Fruit fly (Drosophila melanogaster) whole organism, embryonic: ENCODE measurements around the gene CecB.

Experiments used
- Abd-B ChIP-seq: fragments of 200-800 bp; sonication (Bioruptor generic); optimal IDR thresholded peaks from 2 replicates; lab custom pipeline; 2018; ENCODE audit warnings: missing biosample characterization, mild to moderate bottlenecking, missing genetic modification characterization, moderate library complexity
- BEAF-32 ChIP-seq: fragments of 200-800 bp; sonication (Bioruptor generic); optimal IDR thresholded peaks from 3 replicates; lab custom pipeline; 2017; ENCODE audit warnings: missing biosample characterization, missing genetic modification characterization, mild to moderate bottlenecking, moderate library complexity, missing genetic modification reagents
- CG10209 ChIP-seq: fragments of 200-800 bp; sonication (Bioruptor generic); optimal IDR thresholded peaks from 3 replicates; lab custom pipeline; 2017; ENCODE audit warnings: missing biosample characterization, mild to moderate bottlenecking, missing genetic modification characterization, missing genetic modification reagents
- CG1024 ChIP-seq: fragments of 200-800 bp; sonication (Bioruptor generic); IDR thresholded peaks from 2 replicates; pipeline ENCODE4 v1.3.6; 2022; ENCODE audit warnings: missing biosample characterization, missing genetic modification characterization
- CG10267 ChIP-seq: fragments of 200-800 bp; sonication (Bioruptor generic); optimal IDR thresholded peaks from 2 replicates; lab custom pipeline; 2018; ENCODE audit warnings: missing biosample characterization, mild to moderate bottlenecking, missing genetic modification characterization, moderate library complexity
- CG10321 ChIP-seq: fragments of 200-800 bp; sonication (Bioruptor generic); IDR thresholded peaks from 2 replicates; pipeline ENCODE4 v1.3.6; 2022; ENCODE audit warnings: missing biosample characterization, missing genetic modification characterization
- CG13287 ChIP-seq: fragments of 200-800 bp; sonication (Bioruptor generic); IDR thresholded peaks from 2 replicates; pipeline ENCODE4 v1.3.6; 2022; ENCODE audit warnings: missing biosample characterization, missing genetic modification characterization; ENCODE audit not compliant: partially characterized antibody
- CG13296 ChIP-seq: fragments of 200-800 bp; sonication (Bioruptor generic); optimal IDR thresholded peaks from 3 replicates; lab custom pipeline; 2018; ENCODE audit warnings: missing biosample characterization, mild to moderate bottlenecking, missing genetic modification characterization
- CG13775 ChIP-seq: fragments of 200-800 bp; sonication (Bioruptor generic); optimal IDR thresholded peaks from 3 replicates; lab custom pipeline; 2017; ENCODE audit warnings: missing biosample characterization, mild to moderate bottlenecking, missing genetic modification characterization
- CG15269 ChIP-seq: fragments of 200-800 bp; sonication (Bioruptor generic); optimal IDR thresholded peaks from 2 replicates; lab custom pipeline; 2018; ENCODE audit warnings: missing biosample characterization, mild to moderate bottlenecking, missing genetic modification characterization, moderate library complexity
- CG15601 ChIP-seq: fragments of 200-800 bp; sonication (Bioruptor generic); optimal IDR thresholded peaks from 3 replicates; lab custom pipeline; 2019; ENCODE audit warnings: missing biosample characterization, mild to moderate bottlenecking, missing genetic modification characterization, moderate library complexity
- CG1647 ChIP-seq: fragments of 200-800 bp; sonication (Bioruptor generic); optimal IDR thresholded peaks from 3 replicates; lab custom pipeline; 2016; ENCODE audit warnings: missing biosample characterization, missing genetic modification characterization
- CG16813 ChIP-seq: fragments of 200-800 bp; sonication (Bioruptor generic); IDR thresholded peaks from 3 replicates; pipeline ENCODE4 v1.3.6; 2022; ENCODE audit warnings: missing biosample characterization, missing genetic modification characterization; ENCODE audit not compliant: partially characterized antibody
- CG17186 ChIP-seq: fragments of 200-800 bp; sonication (Bioruptor generic); optimal IDR thresholded peaks from 3 replicates; lab custom pipeline; 2017; ENCODE audit warnings: missing biosample characterization, missing genetic modification reagents, missing genetic modification characterization
- CG17328 ChIP-seq: fragments of 200-800 bp; sonication (Bioruptor generic); IDR thresholded peaks from 2 replicates; pipeline ENCODE4 v1.3.6; 2022; ENCODE audit warnings: missing biosample characterization, missing genetic modification characterization
- CG2712 ChIP-seq: fragments of 200-800 bp; optimal IDR thresholded peaks from 3 replicates; lab custom pipeline; 2019; ENCODE audit warnings: missing biosample characterization, mild to moderate bottlenecking, missing genetic modification characterization, moderate library complexity
- CG2889 ChIP-seq: fragments of 200-800 bp; sonication (Bioruptor generic); IDR thresholded peaks from 3 replicates; pipeline ENCODE4 v1.3.6; 2022; ENCODE audit warnings: missing biosample characterization, missing genetic modification characterization
- CG32772 ChIP-seq: fragments of 200-800 bp; sonication (Bioruptor generic); IDR thresholded peaks from 2 replicates; pipeline ENCODE4 v1.3.6; 2022; ENCODE audit warnings: missing biosample characterization, missing genetic modification characterization
- CG3838 ChIP-seq: fragments of 200-800 bp; sonication (Bioruptor generic); optimal IDR thresholded peaks from 3 replicates; lab custom pipeline; 2016; ENCODE audit warnings: missing biosample characterization, missing genetic modification characterization
- CG4617 ChIP-seq: fragments of 200-800 bp; sonication (Bioruptor generic); optimal IDR thresholded peaks from 3 replicates; lab custom pipeline; 2016; ENCODE audit warnings: missing biosample characterization, missing genetic modification characterization, borderline replicate concordance
- CG4707 ChIP-seq: fragments of 200-800 bp; sonication (Bioruptor generic); optimal IDR thresholded peaks from 2 replicates; lab custom pipeline; 2018; ENCODE audit warnings: missing biosample characterization, mild to moderate bottlenecking, missing genetic modification characterization, moderate library complexity
- CG8765 ChIP-seq: fragments of 200-800 bp; sonication (Bioruptor generic); IDR thresholded peaks from 2 replicates; pipeline ENCODE4 v1.3.6; 2022; ENCODE audit warnings: missing biosample characterization, missing genetic modification characterization
- CG9727 ChIP-seq: fragments of 200-800 bp; sonication (Bioruptor generic); optimal IDR thresholded peaks from 3 replicates; lab custom pipeline; 2017; ENCODE audit warnings: missing biosample characterization, mild to moderate bottlenecking, missing genetic modification characterization
- CG9932 ChIP-seq: fragments of 200-800 bp; sonication (Bioruptor generic); IDR thresholded peaks from 2 replicates; pipeline ENCODE4 v1.3.6; 2022; ENCODE audit warnings: missing biosample characterization, missing genetic modification characterization
- CHES-1-like ChIP-seq: fragments of 200-800 bp; sonication (Bioruptor generic); optimal IDR thresholded peaks from 2 replicates; lab custom pipeline; 2016; ENCODE audit warnings: missing biosample characterization, missing genetic modification characterization
- Camta ChIP-seq: fragments of 200-800 bp; sonication (Bioruptor generic); optimal IDR thresholded peaks from 2 replicates; lab custom pipeline; 2016; ENCODE audit warnings: missing biosample characterization, missing genetic modification characterization
- D ChIP-seq, 2 experiments: fragments of 200-800 bp in 1 of 2; fragments of >200 bp in 1 of 2; sonication (Bioruptor generic) in 1 of 2; optimal IDR thresholded peaks; 2 replicates in 1 of 2; 3 replicates in 1 of 2; lab custom pipeline; 2017; ENCODE audit warnings: mild to moderate bottlenecking in 1 of 2, missing biosample characterization in 1 of 2, missing genetic modification characterization in 1 of 2, missing genetic modification reagents in 1 of 2
- Fer2 ChIP-seq: fragments of 200-800 bp; sonication (Bioruptor generic); optimal IDR thresholded peaks from 2 replicates; lab custom pipeline; 2018; ENCODE audit warnings: missing biosample characterization, mild to moderate bottlenecking, missing genetic modification characterization, moderate library complexity
- Hr3 ChIP-seq: fragments of 200-800 bp; sonication (Bioruptor generic); optimal IDR thresholded peaks from 3 replicates; lab custom pipeline; 2016; ENCODE audit warnings: missing biosample characterization, missing genetic modification characterization
- Rfx ChIP-seq: fragments of 200-800 bp; sonication (Bioruptor generic); IDR thresholded peaks from 2 replicates; pipeline ENCODE4 v1.3.6; 2022; ENCODE audit warnings: missing biosample characterization, missing genetic modification characterization
- Tbp ChIP-seq: fragments of >200 bp; optimal IDR thresholded peaks from 2 replicates; lab custom pipeline; 2018; ENCODE audit warnings: missing biosample characterization, missing genetic modification characterization
- Xbp1 ChIP-seq: fragments of 200-800 bp; sonication (Bioruptor generic); optimal IDR thresholded peaks from 3 replicates; lab custom pipeline; 2016; ENCODE audit warnings: missing biosample characterization, mild to moderate bottlenecking, missing genetic modification characterization
- YL-1 ChIP-seq: fragments of 200-800 bp; sonication (Bioruptor generic); optimal IDR thresholded peaks from 3 replicates; lab custom pipeline; 2017; ENCODE audit warnings: missing biosample characterization, mild to moderate bottlenecking, missing genetic modification characterization
- ash1 ChIP-seq: fragments of 200-800 bp; sonication (Bioruptor generic); optimal IDR thresholded peaks from 2 replicates; lab custom pipeline; 2018; ENCODE audit warnings: missing biosample characterization, mild to moderate bottlenecking, missing genetic modification characterization
- cas ChIP-seq: fragments of 200-800 bp; sonication (Bioruptor generic); IDR thresholded peaks from 2 replicates; pipeline ENCODE4 v1.3.6; 2022; ENCODE audit warnings: missing biosample characterization, missing genetic modification characterization
- dm ChIP-seq: fragments of 200-800 bp; sonication (Bioruptor generic); optimal IDR thresholded peaks from 3 replicates; lab custom pipeline; 2016; ENCODE audit warnings: missing biosample characterization, missing genetic modification characterization
- jumu ChIP-seq: fragments of 200-800 bp; sonication (Bioruptor generic); optimal IDR thresholded peaks from 3 replicates; lab custom pipeline; 2016; ENCODE audit warnings: missing biosample characterization, missing genetic modification characterization
- klu ChIP-seq: fragments of 200-800 bp; sonication (Bioruptor generic); IDR thresholded peaks from 2 replicates; pipeline ENCODE4 v1.3.6; 2022; ENCODE audit warnings: missing biosample characterization, missing genetic modification characterization
- kni ChIP-seq: fragments of 200-800 bp; sonication (Bioruptor generic); optimal IDR thresholded peaks from 3 replicates; lab custom pipeline; 2017; ENCODE audit warnings: mild to moderate bottlenecking, missing biosample characterization, missing genetic modification reagents, missing genetic modification characterization
- lmd ChIP-seq: fragments of 200-800 bp; sonication (Bioruptor generic); IDR thresholded peaks from 2 replicates; pipeline ENCODE4 v1.3.6; 2022; ENCODE audit warnings: missing biosample characterization, missing genetic modification characterization
- lov ChIP-seq, 2 experiments: fragments of 200-800 bp in 1 of 2; fragments of >200 bp in 1 of 2; sonication (Bioruptor generic) in 1 of 2; IDR thresholded peaks in 1 of 2; optimal IDR thresholded peaks in 1 of 2; 2 replicates in 1 of 2; 3 replicates in 1 of 2; pipeline versions ENCODE4 v1.3.6 to Lab custom; 2017 to 2022; ENCODE audit warnings: missing biosample characterization in 1 of 2, missing genetic modification characterization in 1 of 2
- p53 ChIP-seq: fragments of 200-800 bp; sonication (Bioruptor generic); optimal IDR thresholded peaks from 2 replicates; lab custom pipeline; 2016; ENCODE audit warnings: missing biosample characterization, missing genetic modification characterization
- pan ChIP-seq, 4 experiments: fragments of >200 bp in 3 of 4; fragments of 200-800 bp in 1 of 4; sonication (Bioruptor generic) in 1 of 4; optimal IDR thresholded peaks in 3 of 4; IDR thresholded peaks in 1 of 4; 2 replicates each; pipeline versions ENCODE4 v1.3.6 to Lab custom; 2017 to 2022; ENCODE audit warnings: missing biosample characterization in 2 of 4, missing genetic modification characterization in 2 of 4, mixed read lengths in 1 of 4
- pb ChIP-seq: fragments of 200-800 bp; sonication (Bioruptor generic); optimal IDR thresholded peaks from 3 replicates; lab custom pipeline; 2016; ENCODE audit warnings: missing biosample characterization, missing genetic modification characterization
- pnt ChIP-seq: fragments of 200-800 bp; sonication (Bioruptor generic); optimal IDR thresholded peaks from 3 replicates; lab custom pipeline; 2016; ENCODE audit warnings: missing biosample characterization, missing genetic modification characterization
- psq ChIP-seq: fragments of 200-800 bp; sonication (Bioruptor generic); optimal IDR thresholded peaks from 2 replicates; lab custom pipeline; 2017; ENCODE audit warnings: missing biosample characterization, missing genetic modification characterization
- tio ChIP-seq: fragments of 200-800 bp; sonication (Bioruptor generic); optimal IDR thresholded peaks from 2 replicates; lab custom pipeline; 2017; ENCODE audit warnings: missing biosample characterization, missing genetic modification characterization, inconsistent platforms
- wek ChIP-seq: fragments of 200-800 bp; sonication (Bioruptor generic); optimal IDR thresholded peaks from 3 replicates; lab custom pipeline; 2018; ENCODE audit warnings: missing biosample characterization, mild to moderate bottlenecking, missing genetic modification characterization, moderate library complexity
- zfh1 ChIP-seq: fragments of 200-800 bp; sonication (Bioruptor generic); IDR thresholded peaks from 3 replicates; pipeline ENCODE4 v1.3.6; 2022; ENCODE audit warnings: missing biosample characterization, missing genetic modification characterization

The CecB gene

dm6 chr3R:30191462-30191874 is 22.1 kb downstream of the CecB start (continued):
- no peak for TF ChIP-seq D (optimal IDR thresholded peaks at IDR 0.05; lab: Kevin White, UChicago)
- no peak for TF ChIP-seq D (GFP tag; optimal IDR thresholded peaks at IDR 0.05; lab: Kevin White, UChicago)
- no peak for TF ChIP-seq BEAF-32
- no peak for TF ChIP-seq Camta (GFP tag; lab: Kevin White, UChicago)
- TF ChIP-seq Rfx (GFP tag; lab: Robert Waterston, UW), result 0 out of 2 replicates have a peak, but pooled peaks have one; percentile 30
- TF ChIP-seq pan (optimal IDR thresholded peaks at IDR 0.05; lab: Kevin White, UChicago), result no peak
- no peak for TF ChIP-seq pan (GFP tag; optimal IDR thresholded peaks at IDR 0.05 in 1 of 2, IDR thresholded peaks at IDR 0.05 in 1 of 2)
- TF ChIP-seq CG13287 (GFP tag; lab: Robert Waterston, UW), result no peak
- no peak for TF ChIP-seq CG4707 (GFP tag; lab: Kevin White, UChicago)
- no peak for TF ChIP-seq CG13296 (GFP tag; lab: Kevin White, UChicago)
- no peak for TF ChIP-seq CG8765 (GFP tag; lab: Robert Waterston, UW)
- no peak for TF ChIP-seq ash1
- no peak for TF ChIP-seq CG1024 (GFP tag; lab: Robert Waterston, UW)
- TF ChIP-seq Hr3 (GFP tag; lab: Kevin White, UChicago), result peak; percentile 32
- TF ChIP-seq CG16813 (GFP tag; lab: Robert Waterston, UW), result no peak
- peak; percentile 47 for TF ChIP-seq CG9727
- TF ChIP-seq CG9932 (GFP tag; lab: Robert Waterston, UW), result 0 out of 2 replicates have a peak, but pooled peaks have one; percentile 1
- TF ChIP-seq Xbp1, result peak; percentile 55
- TF ChIP-seq dm, result peak; percentile 19
- no peak for TF ChIP-seq YL-1 (GFP tag; lab: Kevin White, UChicago)
- TF ChIP-seq CG17186, result no peak
- TF ChIP-seq cas (GFP tag; lab: Robert Waterston, UW), result no peak
- peak; percentile 29; the same call in 1 of the 2 replicates for TF ChIP-seq klu (GFP tag; lab: Robert Waterston, UW)
- no peak for TF ChIP-seq CG10321 (GFP tag; lab: Robert Waterston, UW)
- TF ChIP-seq CG17328, result no peak
- TF ChIP-seq kni (GFP tag; lab: Kevin White, UChicago), result no peak
- peak; percentile 10 for TF ChIP-seq p53 (GFP tag; lab: Kevin White, UChicago)
- peak; percentile 19 for TF ChIP-seq CHES-1-like (GFP tag; lab: Kevin White, UChicago)
- TF ChIP-seq CG2889, result no peak
- TF ChIP-seq CG10267 (tag; lab: Kevin White, UChicago), result peak; percentile 5
- TF ChIP-seq CG15269, result peak; percentile 63
- TF ChIP-seq CG3838 (GFP tag; lab: Kevin White, UChicago), result no peak
- peak; percentile 48; the same call in 1 of the 3 replicates for TF ChIP-seq zfh1 (GFP tag; lab: Robert Waterston, UW)
- TF ChIP-seq pnt (GFP tag; lab: Kevin White, UChicago), result peak; percentile 58
- peak; percentile 45 for TF ChIP-seq CG2712
- peak; percentile 23 for TF ChIP-seq CG10209 (GFP tag; lab: Kevin White, UChicago)
- no peak for TF ChIP-seq Tbp (GFP tag; lab: Kevin White, UChicago)
- TF ChIP-seq lmd (GFP tag; lab: Robert Waterston, UW), result peak; percentile 68
- TF ChIP-seq CG32772 (GFP tag; lab: Robert Waterston, UW), result no peak
- TF ChIP-seq pb (GFP tag; lab: Kevin White, UChicago), result peak; percentile 47
- peak; percentile 35 for TF ChIP-seq Abd-B (GFP tag; lab: Kevin White, UChicago)
- no peak for TF ChIP-seq Fer2
- TF ChIP-seq psq (GFP tag; lab: Kevin White, UChicago), result no peak
- TF ChIP-seq wek (GFP tag; lab: Kevin White, UChicago), result no peak
- peak; percentile 37 for TF ChIP-seq CG1647 (GFP tag; lab: Kevin White, UChicago)
- TF ChIP-seq CG15601 (tag; lab: Kevin White, UChicago), result peak; percentile 26
- TF ChIP-seq jumu, result peak; percentile 49
- no peak for TF ChIP-seq CG13775 (GFP tag; lab: Kevin White, UChicago)
- TF ChIP-seq lov (optimal IDR thresholded peaks at IDR 0.05; lab: Kevin White, UChicago), result no peak
- TF ChIP-seq lov (GFP tag; IDR thresholded peaks at IDR 0.05; lab: Robert Waterston, UW), result no peak
- TF ChIP-seq CG4617 (GFP tag; lab: Kevin White, UChicago), result no peak
- TF ChIP-seq tio (GFP tag; lab: Kevin White, UChicago), result peak; percentile 53
